Fruit fly (Drosophila melanogaster) whole organism, embryonic: ENCODE data around the gene zen2.

Source experiments
- Atf6 ChIP-seq: fragments of 200-800 bp; sonication (Bioruptor generic); IDR thresholded peaks from 2 replicates; pipeline ENCODE4 v1.3.6; 2022; ENCODE audit warnings: missing biosample characterization, missing genetic modification characterization
- CG10274 ChIP-seq: fragments of 200-800 bp; sonication (Bioruptor generic); optimal IDR thresholded peaks from 3 replicates; lab custom pipeline; 2017; ENCODE audit warnings: missing biosample characterization, mild to moderate bottlenecking, missing genetic modification characterization
- CG10366 ChIP-seq: fragments of 200-800 bp; sonication (Bioruptor generic); IDR thresholded peaks from 2 replicates; pipeline ENCODE4 v1.3.6; 2022; ENCODE audit warnings: missing biosample characterization, missing genetic modification characterization
- CG11723 ChIP-seq: fragments of 200-800 bp; sonication (Bioruptor generic); optimal IDR thresholded peaks from 2 replicates; lab custom pipeline; 2017; ENCODE audit warnings: missing biosample characterization, mild to moderate bottlenecking, missing genetic modification characterization
- CG12744 ChIP-seq: fragments of 200-800 bp; sonication (Bioruptor generic); optimal IDR thresholded peaks from 2 replicates; lab custom pipeline; 2016; ENCODE audit warnings: missing biosample characterization, missing genetic modification characterization
- CG13424 ChIP-seq: fragments of 200-800 bp; sonication (Bioruptor generic); optimal IDR thresholded peaks from 2 replicates; lab custom pipeline; 2019; ENCODE audit warnings: missing biosample characterization, mild to moderate bottlenecking, missing genetic modification characterization, moderate library complexity
- CG13624 ChIP-seq: fragments of 200-800 bp; sonication (Bioruptor generic); optimal IDR thresholded peaks from 2 replicates; lab custom pipeline; 2016; ENCODE audit warnings: missing biosample characterization, missing genetic modification characterization
- CG17912 ChIP-seq: fragments of 200-800 bp; sonication (Bioruptor generic); optimal IDR thresholded peaks from 2 replicates; lab custom pipeline; 2018; ENCODE audit warnings: missing biosample characterization, mild to moderate bottlenecking, missing genetic modification characterization
- CG18476 ChIP-seq: fragments of 200-800 bp; sonication (Bioruptor generic); optimal IDR thresholded peaks from 2 replicates; lab custom pipeline; 2016; ENCODE audit warnings: missing biosample characterization, mild to moderate bottlenecking, missing genetic modification characterization
- CG42726 ChIP-seq: fragments of 200-800 bp; sonication (Bioruptor generic); IDR thresholded peaks from 2 replicates; pipeline ENCODE4 v1.3.6; 2022; ENCODE audit warnings: missing biosample characterization, missing genetic modification characterization; ENCODE audit not compliant: partially characterized antibody
- CG4404 ChIP-seq: fragments of 200-800 bp; sonication (Bioruptor generic); IDR thresholded peaks from 2 replicates; pipeline ENCODE4 v1.3.6; 2022; ENCODE audit warnings: missing biosample characterization, missing genetic modification characterization
- CG6175 ChIP-seq: fragments of 200-800 bp; sonication (Bioruptor generic); IDR thresholded peaks from 3 replicates; pipeline ENCODE4 v1.3.6; 2022; ENCODE audit warnings: missing biosample characterization, missing genetic modification characterization
- CG6791 ChIP-seq: fragments of 200-800 bp; sonication (Bioruptor generic); IDR thresholded peaks from 3 replicates; pipeline ENCODE4 v1.3.6; 2022; ENCODE audit warnings: missing biosample characterization, missing genetic modification characterization; ENCODE audit not compliant: partially characterized antibody
- CG7271 ChIP-seq: fragments of 200-800 bp; sonication (Bioruptor generic); optimal IDR thresholded peaks from 2 replicates; lab custom pipeline; 2018; ENCODE audit warnings: missing biosample characterization, mild to moderate bottlenecking, missing genetic modification characterization, moderate library complexity
- CG7839 ChIP-seq: fragments of 200-800 bp; sonication (Bioruptor generic); optimal IDR thresholded peaks from 3 replicates; lab custom pipeline; 2018; ENCODE audit warnings: missing biosample characterization, mild to moderate bottlenecking, missing genetic modification characterization, moderate library complexity
- CG8089 ChIP-seq: fragments of 200-800 bp; sonication (Bioruptor generic); optimal IDR thresholded peaks from 3 replicates; lab custom pipeline; 2016; ENCODE audit warnings: missing biosample characterization, missing genetic modification characterization
- CG9215 ChIP-seq: fragments of 200-800 bp; sonication (Bioruptor generic); IDR thresholded peaks from 2 replicates; pipeline ENCODE4 v1.3.6; 2022; ENCODE audit warnings: missing biosample characterization, missing genetic modification characterization
- CG9437 ChIP-seq: fragments of 200-800 bp; sonication (Bioruptor generic); optimal IDR thresholded peaks from 2 replicates; lab custom pipeline; 2018; ENCODE audit warnings: missing biosample characterization, mild to moderate bottlenecking, missing genetic modification characterization
- Dip2 ChIP-seq: fragments of 200-800 bp; sonication (Bioruptor generic); IDR thresholded peaks from 2 replicates; pipeline ENCODE4 v1.3.6; 2022; ENCODE audit warnings: missing biosample characterization, missing genetic modification characterization
- HLH4C ChIP-seq: fragments of 200-800 bp; sonication (Bioruptor generic); IDR thresholded peaks from 3 replicates; pipeline ENCODE4 v1.3.6; 2022; ENCODE audit warnings: missing biosample characterization, missing genetic modification characterization; ENCODE audit not compliant: partially characterized antibody
- Lhr ChIP-seq: fragments of 200-800 bp; sonication (Bioruptor generic); optimal IDR thresholded peaks from 3 replicates; lab custom pipeline; 2017; ENCODE audit warnings: mild to moderate bottlenecking, missing biosample characterization, missing genetic modification reagents, missing genetic modification characterization
- Neu2 ChIP-seq: fragments of 200-800 bp; sonication (Bioruptor generic); optimal IDR thresholded peaks from 3 replicates; lab custom pipeline; 2016; ENCODE audit warnings: missing biosample characterization, missing genetic modification characterization, borderline replicate concordance
- NfI ChIP-seq: fragments of 200-800 bp; sonication (Bioruptor generic); optimal IDR thresholded peaks from 3 replicates; lab custom pipeline; 2018; ENCODE audit warnings: missing biosample characterization, mild to moderate bottlenecking, missing genetic modification characterization, moderate library complexity
- ap ChIP-seq: fragments of 200-800 bp; sonication (Bioruptor generic); IDR thresholded peaks from 2 replicates; pipeline ENCODE4 v1.3.6; 2022; ENCODE audit warnings: missing biosample characterization, missing genetic modification characterization
- ara ChIP-seq: fragments of 200-800 bp; sonication (Bioruptor generic); IDR thresholded peaks from 2 replicates; pipeline ENCODE4 v1.3.6; 2022; ENCODE audit warnings: missing biosample characterization, missing genetic modification characterization
- ato ChIP-seq: fragments of 200-800 bp; sonication (Bioruptor generic); IDR thresholded peaks from 2 replicates; pipeline ENCODE4 v1.3.6; 2022; ENCODE audit warnings: missing biosample characterization, missing genetic modification characterization; ENCODE audit not compliant: partially characterized antibody
- crc ChIP-seq: fragments of 200-800 bp; sonication (Bioruptor generic); optimal IDR thresholded peaks from 2 replicates; lab custom pipeline; 2016; ENCODE audit warnings: missing biosample characterization, missing genetic modification characterization
- crp ChIP-seq, 2 experiments: fragments of 200-800 bp; sonication (Bioruptor generic); optimal IDR thresholded peaks; 2 replicates in 1 of 2; 3 replicates in 1 of 2; lab custom pipeline; 2017; ENCODE audit warnings: missing biosample characterization in 2 of 2, missing genetic modification characterization in 2 of 2, mild to moderate bottlenecking in 1 of 2, moderate library complexity in 1 of 2
- dpn ChIP-seq, 2 experiments: fragments of 200-800 bp; sonication (Bioruptor generic); optimal IDR thresholded peaks; 3 replicates each; lab custom pipeline; 2016; ENCODE audit warnings: missing biosample characterization in 2 of 2, missing genetic modification characterization in 2 of 2
- gfzf ChIP-seq: fragments of 200-800 bp; sonication (Bioruptor generic); optimal IDR thresholded peaks from 2 replicates; lab custom pipeline; 2016; ENCODE audit warnings: missing biosample characterization, mild to moderate bottlenecking, missing genetic modification characterization, moderate library complexity
- grn ChIP-seq: fragments of 200-800 bp; sonication (Bioruptor generic); optimal IDR thresholded peaks from 3 replicates; lab custom pipeline; 2017; ENCODE audit warnings: missing biosample characterization, missing genetic modification characterization
- hbn ChIP-seq: fragments of 200-800 bp; sonication (Bioruptor generic); IDR thresholded peaks from 2 replicates; pipeline ENCODE4 v1.3.6; 2022; ENCODE audit warnings: missing biosample characterization, missing genetic modification characterization; ENCODE audit not compliant: partially characterized antibody
- hkb ChIP-seq, 2 experiments: fragments of 200-800 bp in 1 of 2; fragments of >200 bp in 1 of 2; sonication (Bioruptor generic) in 1 of 2; IDR thresholded peaks in 1 of 2; optimal IDR thresholded peaks in 1 of 2; 2 replicates each; pipeline versions ENCODE4 v1.3.6 to Lab custom; 2017 to 2022; ENCODE audit warnings: missing biosample characterization in 1 of 2, missing genetic modification characterization in 1 of 2
- kni ChIP-seq: fragments of 200-800 bp; sonication (Bioruptor generic); optimal IDR thresholded peaks from 3 replicates; lab custom pipeline; 2017; ENCODE audit warnings: mild to moderate bottlenecking, missing biosample characterization, missing genetic modification reagents, missing genetic modification characterization
- lov ChIP-seq, 2 experiments: fragments of 200-800 bp in 1 of 2; fragments of >200 bp in 1 of 2; sonication (Bioruptor generic) in 1 of 2; IDR thresholded peaks in 1 of 2; optimal IDR thresholded peaks in 1 of 2; 2 replicates in 1 of 2; 3 replicates in 1 of 2; pipeline versions ENCODE4 v1.3.6 to Lab custom; 2017 to 2022; ENCODE audit warnings: missing biosample characterization in 1 of 2, missing genetic modification characterization in 1 of 2
- maf-S ChIP-seq: fragments of 200-800 bp; sonication (Bioruptor generic); optimal IDR thresholded peaks from 2 replicates; lab custom pipeline; 2016; ENCODE audit warnings: missing biosample characterization, missing genetic modification characterization
- nerfin-2 ChIP-seq: fragments of 200-800 bp; sonication (Bioruptor generic); IDR thresholded peaks from 2 replicates; pipeline ENCODE4 v1.3.6; 2022; ENCODE audit warnings: missing biosample characterization, missing genetic modification characterization; ENCODE audit not compliant: partially characterized antibody
- nom ChIP-seq: fragments of 200-800 bp; sonication (Bioruptor generic); optimal IDR thresholded peaks from 2 replicates; lab custom pipeline; 2017; ENCODE audit warnings: missing biosample characterization, missing genetic modification characterization, mild to moderate bottlenecking, moderate library complexity, missing genetic modification reagents
- oc ChIP-seq: fragments of 200-800 bp; sonication (Bioruptor generic); optimal IDR thresholded peaks from 2 replicates; lab custom pipeline; 2018; ENCODE audit warnings: missing biosample characterization, mild to moderate bottlenecking, missing genetic modification characterization, moderate library complexity
- ranshi ChIP-seq: fragments of 200-800 bp; sonication (Bioruptor generic); IDR thresholded peaks from 2 replicates; pipeline ENCODE4 v1.3.6; 2022; ENCODE audit warnings: missing biosample characterization, missing genetic modification characterization
- run ChIP-seq: fragments of 200-800 bp; sonication (Bioruptor generic); optimal IDR thresholded peaks from 3 replicates; lab custom pipeline; 2018; ENCODE audit warnings: missing biosample characterization, mild to moderate bottlenecking, missing genetic modification characterization
- schlank ChIP-seq: fragments of 200-800 bp; sonication (Bioruptor generic); optimal IDR thresholded peaks from 2 replicates; lab custom pipeline; 2018; ENCODE audit warnings: missing biosample characterization, mild to moderate bottlenecking, missing genetic modification characterization
- sima ChIP-seq: fragments of 200-800 bp; sonication (Bioruptor generic); optimal IDR thresholded peaks from 2 replicates; lab custom pipeline; 2016; ENCODE audit warnings: missing biosample characterization, missing genetic modification characterization
- tin ChIP-seq: fragments of 200-800 bp; sonication (Bioruptor generic); optimal IDR thresholded peaks from 3 replicates; lab custom pipeline; 2016; ENCODE audit warnings: missing biosample characterization, missing genetic modification characterization
- tup ChIP-seq: fragments of 200-800 bp; sonication (Bioruptor generic); optimal IDR thresholded peaks from 2 replicates; lab custom pipeline; 2016; ENCODE audit warnings: missing biosample characterization, mild to moderate bottlenecking, missing genetic modification characterization, moderate library complexity
- tx ChIP-seq: fragments of 200-800 bp; sonication (Bioruptor generic); optimal IDR thresholded peaks from 2 replicates; lab custom pipeline; 2016; ENCODE audit warnings: missing biosample characterization, missing genetic modification characterization
- unpg ChIP-seq: fragments of 200-800 bp; sonication (Bioruptor generic); optimal IDR thresholded peaks from 3 replicates; lab custom pipeline; 2018; ENCODE audit warnings: missing biosample characterization, mild to moderate bottlenecking, missing genetic modification characterization, moderate library complexity
- yki ChIP-seq: fragments of >200 bp; optimal IDR thresholded peaks from 3 replicates; lab custom pipeline; 2018
- zen ChIP-seq: fragments of 200-800 bp; sonication (Bioruptor generic); optimal IDR thresholded peaks from 3 replicates; lab custom pipeline; 2018; ENCODE audit warnings: missing biosample characterization, mild to moderate bottlenecking, missing genetic modification characterization, moderate library complexity
- zfh2 ChIP-seq: fragments of 200-800 bp; sonication (Bioruptor generic); optimal IDR thresholded peaks from 2 replicates; lab custom pipeline; 2016; ENCODE audit warnings: missing biosample characterization, missing genetic modification characterization

Gene zen2

DNA sequence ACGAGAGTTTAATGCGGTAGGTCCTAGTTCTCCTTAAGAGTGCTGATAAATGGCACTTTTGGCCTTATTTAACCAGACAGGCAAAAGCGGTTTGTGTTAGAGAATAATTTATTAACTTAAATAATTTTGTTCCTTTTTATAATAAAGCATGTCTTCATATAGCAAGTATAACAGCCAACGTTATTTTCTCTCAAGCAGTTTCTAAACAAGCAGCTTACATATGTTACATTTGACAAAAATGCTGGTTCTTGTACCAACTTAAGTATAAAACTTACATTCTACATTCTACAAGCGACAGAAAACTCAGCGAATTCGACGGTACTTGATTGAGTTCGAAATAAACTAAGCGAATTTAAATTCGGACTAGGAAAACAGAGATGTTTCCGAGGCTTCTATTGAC is 36.1 kb upstream of the zen2 start (continued):
- TF ChIP-seq CG12744 (GFP tag; lab: Kevin White, UChicago), result no peak
- TF ChIP-seq ara, result no peak
- TF ChIP-seq run (tag; lab: Kevin White, UChicago), result no peak
- TF ChIP-seq gfzf (GFP tag; lab: Kevin White, UChicago), result no peak
- TF ChIP-seq unpg (GFP tag; lab: Kevin White, UChicago), result no peak
- no peak for TF ChIP-seq tup (GFP tag; lab: Kevin White, UChicago)
- no peak for TF ChIP-seq CG10274 (GFP tag; lab: Kevin White, UChicago)
- no peak for TF ChIP-seq nerfin-2 (GFP tag; lab: Robert Waterston, UW)
- TF ChIP-seq lov (optimal IDR thresholded peaks at IDR 0.05; lab: Kevin White, UChicago), result no peak
- no peak for TF ChIP-seq lov (GFP tag; IDR thresholded peaks at IDR 0.05; lab: Robert Waterston, UW)
- peak; percentile 24 for TF ChIP-seq CG7271 (tag; lab: Kevin White, UChicago)
- no peak for TF ChIP-seq maf-S
- no peak for TF ChIP-seq CG17912
- no peak for TF ChIP-seq CG10366 (GFP tag; lab: Robert Waterston, UW)
- no peak for TF ChIP-seq hkb (optimal IDR thresholded peaks at IDR 0.05; lab: Kevin White, UChicago)
- no peak for TF ChIP-seq hkb (GFP tag; IDR thresholded peaks at IDR 0.05; lab: Robert Waterston, UW)
- no peak for TF ChIP-seq CG8089 (GFP tag; lab: Kevin White, UChicago)
- no peak for TF ChIP-seq tx (GFP tag; lab: Kevin White, UChicago)
- no peak for TF ChIP-seq ato
- no peak for TF ChIP-seq CG7839
- TF ChIP-seq CG11723 (GFP tag; lab: Kevin White, UChicago), result no peak
- TF ChIP-seq CG42726, result peak; percentile 54; the same call in 1 of the 2 replicates
- TF ChIP-seq grn, result no peak
- no peak for TF ChIP-seq schlank (tag; lab: Kevin White, UChicago)
- TF ChIP-seq Atf6 (GFP tag; lab: Robert Waterston, UW), result no peak
- TF ChIP-seq ranshi (GFP tag; lab: Robert Waterston, UW), result no peak
- TF ChIP-seq nom, result no peak
- no peak for TF ChIP-seq kni (GFP tag; lab: Kevin White, UChicago)
- TF ChIP-seq ap, result no peak
- TF ChIP-seq CG13624 (GFP tag; lab: Kevin White, UChicago), result no peak
- no peak for TF ChIP-seq HLH4C (GFP tag; lab: Robert Waterston, UW)
- TF ChIP-seq Dip2 (GFP tag; lab: Robert Waterston, UW), result no peak
- peak; percentile 48; the same call in 1 of the 3 replicates for TF ChIP-seq CG6791 (GFP tag; lab: Robert Waterston, UW)
- no peak for TF ChIP-seq dpn (GFP tag; optimal IDR thresholded peaks at IDR 0.05; lab: Kevin White, UChicago)
- no peak for TF ChIP-seq tin (GFP tag; lab: Kevin White, UChicago)
- TF ChIP-seq NfI (GFP tag; lab: Kevin White, UChicago), result no peak
- TF ChIP-seq CG6175 (GFP tag; lab: Robert Waterston, UW), result no peak
- no peak for TF ChIP-seq CG13424
- TF ChIP-seq Neu2 (GFP tag; lab: Kevin White, UChicago), result no peak
- TF ChIP-seq zfh2 (GFP tag; lab: Kevin White, UChicago), result no peak
- TF ChIP-seq zen (tag; lab: Kevin White, UChicago), result peak; percentile 16
- TF ChIP-seq hbn, result no peak
- TF ChIP-seq sima (GFP tag; lab: Kevin White, UChicago), result no peak
- no peak for TF ChIP-seq CG4404
- TF ChIP-seq CG9215, result no peak
- TF ChIP-seq CG18476 (GFP tag; lab: Kevin White, UChicago), result no peak
- TF ChIP-seq crp (GFP tag; optimal IDR thresholded peaks at IDR 0.05; lab: Kevin White, UChicago), result no peak
- TF ChIP-seq CG9437, result no peak
- no peak for TF ChIP-seq oc (tag; lab: Kevin White, UChicago)
- no peak for TF ChIP-seq crc
- TF ChIP-seq Lhr (GFP tag; lab: Kevin White, UChicago), result peak; percentile 67
- peak; percentile 30 for TF ChIP-seq yki (lab: Kevin White, UChicago)
